Fruit fly (Drosophila melanogaster): ENCODE measurements around the gene CG34125.

- TF ChIP-seq Dll (optimal IDR thresholded peaks at IDR 0.05) (no peak), CG8478 (optimal IDR thresholded peaks at IDR 0.05) (no peak), EcR (GFP tag; optimal IDR thresholded peaks at IDR 0.05) (no peak)
These were observed 45.3 kb downstream of the CG34125 start, which contains the start of the genes CG31917, Tfb5 and SelT for dm6 chr2L:5010784-5011260.
